Fruit fly (Drosophila melanogaster): ENCODE results near the gene CG2889.

dm6 chrX:10454795-10455194 lies 18.9 kb upstream of the CG2889 start, which contains the start of gene CG32683:
- TF ChIP-seq h (optimal IDR thresholded peaks at IDR 0.05): no peak
- no peak for TF ChIP-seq ttk (optimal IDR thresholded peaks at IDR 0.05)
- TF ChIP-seq Sin3A (optimal IDR thresholded peaks at IDR 0.05): no peak
- TF ChIP-seq Myc (optimal IDR thresholded peaks at IDR 0.05): no peak
- no peak for TF ChIP-seq psq (optimal IDR thresholded peaks at IDR 0.05)

Data from Kc167 (cell line).